Worm (Caenorhabditis elegans) whole organism, L4/young adult: ENCODE results near the gene ncx-10.

ENCODE experiments used
- dao-5 ChIP-seq: sonication (generic microtip); optimal IDR thresholded peaks from 2 replicates; lab custom pipeline; 2016; ENCODE audit warnings: missing genotype, missing genetic modification characterization, moderate library complexity, missing compliant biosample characterization
- him-1 ChIP-seq: sonication (generic microtip); optimal IDR thresholded peaks from 2 replicates; lab custom pipeline; 2016; ENCODE audit warnings: missing genotype, missing genetic modification reagents, missing genetic modification characterization, missing compliant biosample characterization

DNA sequence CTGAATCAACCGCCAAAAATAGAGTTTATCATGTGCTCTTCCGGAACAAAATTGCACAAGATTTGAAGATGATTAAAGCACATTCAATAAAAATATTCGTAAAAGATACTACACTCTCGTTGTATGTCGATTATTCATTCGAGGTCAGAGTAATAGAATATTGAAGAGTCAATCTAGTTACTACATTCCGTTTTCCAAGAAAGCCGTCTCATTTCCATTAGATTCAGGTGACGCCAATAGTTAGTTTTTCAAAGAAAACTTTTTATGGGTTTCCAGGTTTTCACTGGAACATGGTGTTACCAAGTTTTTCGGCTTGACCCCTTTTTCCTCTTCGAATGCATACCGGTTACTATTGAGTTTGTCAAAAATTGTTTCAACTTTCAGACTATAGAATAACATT, 37.6 kb upstream of the ncx-10 start:
- no peak for TF ChIP-seq him-1
- TF ChIP-seq dao-5 (tag; lab: Kevin White, UChicago), result no peak
